Fruit fly (Drosophila melanogaster) whole organism, embryonic: ENCODE data around the gene Dbp73D.

Experiments
- CG12659 ChIP-seq: fragments of 200-800 bp; sonication (Bioruptor generic); optimal IDR thresholded peaks from 3 replicates; lab custom pipeline; 2017; ENCODE audit warnings: mild to moderate bottlenecking, missing biosample characterization, missing genetic modification reagents, missing genetic modification characterization
- CG12769 ChIP-seq: fragments of 200-800 bp; sonication (Bioruptor generic); optimal IDR thresholded peaks from 2 replicates; lab custom pipeline; 2019; ENCODE audit warnings: missing biosample characterization, mild to moderate bottlenecking, missing genetic modification characterization, moderate library complexity
- CG15011 ChIP-seq: fragments of 200-800 bp; sonication (Bioruptor generic); optimal IDR thresholded peaks from 3 replicates; lab custom pipeline; 2018; ENCODE audit warnings: missing biosample characterization, mild to moderate bottlenecking, missing genetic modification characterization
- CG15073 ChIP-seq: fragments of 200-800 bp; sonication (Bioruptor generic); optimal IDR thresholded peaks from 2 replicates; lab custom pipeline; 2016; ENCODE audit warnings: missing biosample characterization, missing genetic modification characterization
- CG16815 ChIP-seq: fragments of 200-800 bp; sonication (Bioruptor generic); optimal IDR thresholded peaks from 3 replicates; lab custom pipeline; 2017; ENCODE audit warnings: missing biosample characterization, mild to moderate bottlenecking, missing genetic modification characterization
- CG17612 ChIP-seq: fragments of 200-800 bp; sonication (Bioruptor generic); IDR thresholded peaks from 2 replicates; pipeline ENCODE4 v1.3.6; 2022; ENCODE audit warnings: missing biosample characterization, missing genetic modification characterization
- CG17829 ChIP-seq: fragments of 200-800 bp; optimal IDR thresholded peaks from 2 replicates; lab custom pipeline; 2019; ENCODE audit warnings: missing biosample characterization, mild to moderate bottlenecking, missing genetic modification characterization, moderate library complexity
- CG1792 ChIP-seq: fragments of 200-800 bp; sonication (Bioruptor generic); optimal IDR thresholded peaks from 2 replicates; lab custom pipeline; 2016; ENCODE audit warnings: missing biosample characterization, missing genetic modification characterization
- CG18764 ChIP-seq: fragments of 200-800 bp; sonication (Bioruptor generic); optimal IDR thresholded peaks from 3 replicates; lab custom pipeline; 2016; ENCODE audit warnings: missing biosample characterization, missing genetic modification characterization
- CG7745 ChIP-seq: fragments of 200-800 bp; sonication (Bioruptor generic); optimal IDR thresholded peaks from 2 replicates; lab custom pipeline; 2018; ENCODE audit warnings: missing biosample characterization, mild to moderate bottlenecking, missing genetic modification characterization, moderate library complexity
- CG7786 ChIP-seq: fragments of 200-800 bp; sonication (Bioruptor generic); optimal IDR thresholded peaks from 2 replicates; lab custom pipeline; 2016; ENCODE audit warnings: missing biosample characterization, missing genetic modification characterization
- CG8281 ChIP-seq: fragments of 200-800 bp; sonication (Bioruptor generic); optimal IDR thresholded peaks from 2 replicates; lab custom pipeline; 2018; ENCODE audit warnings: missing biosample characterization, mild to moderate bottlenecking, missing genetic modification characterization, moderate library complexity
- CG8290 ChIP-seq, 3 experiments: fragments of 200-800 bp; sonication (Bioruptor generic); optimal IDR thresholded peaks; 2 replicates each; lab custom pipeline; 2016 to 2019; ENCODE audit warnings: missing biosample characterization in 3 of 3, missing genetic modification characterization in 3 of 3, mild to moderate bottlenecking in 2 of 3, moderate library complexity in 1 of 3
- CG8765 ChIP-seq: fragments of 200-800 bp; sonication (Bioruptor generic); IDR thresholded peaks from 2 replicates; pipeline ENCODE4 v1.3.6; 2022; ENCODE audit warnings: missing biosample characterization, missing genetic modification characterization
- CG9797 ChIP-seq: fragments of 200-800 bp; sonication (Bioruptor generic); optimal IDR thresholded peaks from 3 replicates; lab custom pipeline; 2018; ENCODE audit warnings: missing biosample characterization, mild to moderate bottlenecking, missing genetic modification characterization
- Camta ChIP-seq: fragments of 200-800 bp; sonication (Bioruptor generic); optimal IDR thresholded peaks from 2 replicates; lab custom pipeline; 2016; ENCODE audit warnings: missing biosample characterization, missing genetic modification characterization
- GATAe ChIP-seq: fragments of 200-800 bp; sonication (Bioruptor generic); conservative IDR thresholded peaks from 2 replicates; pipeline ENCODE4 v1.3.6; 2022; ENCODE audit warnings: missing biosample characterization, missing genetic modification characterization
- HLH54F ChIP-seq: fragments of 200-800 bp; sonication (Bioruptor generic); optimal IDR thresholded peaks from 3 replicates; lab custom pipeline; 2016; ENCODE audit warnings: missing biosample characterization, missing genetic modification characterization
- Hr78 ChIP-seq, 2 experiments: fragments of 200-800 bp in 1 of 2; fragments of >200 bp in 1 of 2; sonication (Bioruptor generic) in 1 of 2; optimal IDR thresholded peaks; 2 replicates each; lab custom pipeline; 2017 to 2019; ENCODE audit warnings: missing biosample characterization in 2 of 2, missing genetic modification characterization in 2 of 2, mild to moderate bottlenecking in 1 of 2, moderate library complexity in 1 of 2
- Max ChIP-seq: fragments of 200-800 bp; sonication (Bioruptor generic); optimal IDR thresholded peaks from 2 replicates; lab custom pipeline; 2016; ENCODE audit warnings: missing biosample characterization, mild to moderate bottlenecking, missing genetic modification characterization
- NC2α ChIP-seq: fragments of 200-800 bp; sonication (Bioruptor generic); optimal IDR thresholded peaks from 2 replicates; lab custom pipeline; 2016; ENCODE audit warnings: missing biosample characterization, missing genetic modification characterization
- NC2β ChIP-seq: fragments of 200-800 bp; sonication (Bioruptor generic); optimal IDR thresholded peaks from 2 replicates; lab custom pipeline; 2016; ENCODE audit warnings: missing biosample characterization, missing genetic modification characterization
- Pdp1 ChIP-seq, 2 experiments: fragments of 200-800 bp; sonication (Bioruptor generic); optimal IDR thresholded peaks; 3 replicates each; lab custom pipeline; 2016; ENCODE audit warnings: missing biosample characterization in 2 of 2, missing genetic modification characterization in 2 of 2, mild to moderate bottlenecking in 1 of 2, moderate library complexity in 1 of 2
- Sox102F ChIP-seq: fragments of 200-800 bp; sonication (Bioruptor generic); optimal IDR thresholded peaks from 2 replicates; lab custom pipeline; 2018; ENCODE audit warnings: missing biosample characterization, mild to moderate bottlenecking, missing genetic modification characterization, moderate library complexity
- abd-A ChIP-seq: fragments of 200-800 bp; sonication (Bioruptor generic); optimal IDR thresholded peaks from 3 replicates; lab custom pipeline; 2019; ENCODE audit warnings: missing biosample characterization, mild to moderate bottlenecking, missing genetic modification characterization, moderate library complexity
- bcd ChIP-seq: fragments of 200-800 bp; sonication (Bioruptor generic); optimal IDR thresholded peaks from 2 replicates; lab custom pipeline; 2017; ENCODE audit warnings: missing biosample characterization, mild to moderate bottlenecking, missing genetic modification characterization
- cg ChIP-seq: fragments of 200-800 bp; sonication (Bioruptor generic); optimal IDR thresholded peaks from 3 replicates; lab custom pipeline; 2019; ENCODE audit warnings: missing biosample characterization, mild to moderate bottlenecking, missing genetic modification characterization, moderate library complexity
- eve ChIP-seq, 2 experiments: fragments of >200 bp; optimal IDR thresholded peaks; 2 replicates each; lab custom pipeline; 2017; ENCODE audit warnings: missing biosample characterization in 2 of 2, missing genetic modification characterization in 2 of 2
- grn ChIP-seq: fragments of 200-800 bp; sonication (Bioruptor generic); optimal IDR thresholded peaks from 3 replicates; lab custom pipeline; 2017; ENCODE audit warnings: missing biosample characterization, missing genetic modification characterization
- kni ChIP-seq: fragments of 200-800 bp; sonication (Bioruptor generic); optimal IDR thresholded peaks from 3 replicates; lab custom pipeline; 2017; ENCODE audit warnings: mild to moderate bottlenecking, missing biosample characterization, missing genetic modification reagents, missing genetic modification characterization
- mirr ChIP-seq: fragments of 200-800 bp; sonication (Bioruptor generic); optimal IDR thresholded peaks from 3 replicates; lab custom pipeline; 2018; ENCODE audit warnings: missing biosample characterization, mild to moderate bottlenecking, missing genetic modification characterization
- nom ChIP-seq: fragments of 200-800 bp; sonication (Bioruptor generic); optimal IDR thresholded peaks from 2 replicates; lab custom pipeline; 2017; ENCODE audit warnings: missing biosample characterization, missing genetic modification characterization, mild to moderate bottlenecking, moderate library complexity, missing genetic modification reagents
- oc ChIP-seq: fragments of 200-800 bp; sonication (Bioruptor generic); optimal IDR thresholded peaks from 2 replicates; lab custom pipeline; 2018; ENCODE audit warnings: missing biosample characterization, mild to moderate bottlenecking, missing genetic modification characterization, moderate library complexity
- sd ChIP-seq: fragments of 200-800 bp; sonication (Bioruptor generic); optimal IDR thresholded peaks from 3 replicates; lab custom pipeline; 2018; ENCODE audit warnings: missing biosample characterization, mild to moderate bottlenecking, missing genetic modification characterization, moderate library complexity
- sim ChIP-seq: fragments of 200-800 bp; sonication (Bioruptor generic); IDR thresholded peaks from 2 replicates; pipeline ENCODE4 v1.3.6; 2022; ENCODE audit warnings: missing biosample characterization, missing genetic modification characterization
- tap ChIP-seq: fragments of 200-800 bp; optimal IDR thresholded peaks from 3 replicates; lab custom pipeline; 2019; ENCODE audit warnings: missing biosample characterization, mild to moderate bottlenecking, missing genetic modification characterization, moderate library complexity
- tin ChIP-seq: fragments of 200-800 bp; sonication (Bioruptor generic); optimal IDR thresholded peaks from 3 replicates; lab custom pipeline; 2016; ENCODE audit warnings: missing biosample characterization, missing genetic modification characterization
- tio ChIP-seq: fragments of 200-800 bp; sonication (Bioruptor generic); optimal IDR thresholded peaks from 2 replicates; lab custom pipeline; 2017; ENCODE audit warnings: missing biosample characterization, missing genetic modification characterization, inconsistent platforms
- wek ChIP-seq: fragments of 200-800 bp; sonication (Bioruptor generic); optimal IDR thresholded peaks from 3 replicates; lab custom pipeline; 2018; ENCODE audit warnings: missing biosample characterization, mild to moderate bottlenecking, missing genetic modification characterization, moderate library complexity

Gene Dbp73D

dm6 chr3L:16693844-16694243, 36.8 kb downstream of the Dbp73D start (continued):
- no peak for TF ChIP-seq NC2α (GFP tag; lab: Kevin White, UChicago)
- TF ChIP-seq GATAe (GFP tag; lab: Robert Waterston, UW), result peak; percentile 98
- TF ChIP-seq CG8290 (GFP tag; optimal IDR thresholded peaks at IDR 0.05; lab: Kevin White, UChicago), result no peak
- TF ChIP-seq CG8290 (tag; optimal IDR thresholded peaks at IDR 0.05; lab: Kevin White, UChicago), result peak in 1 of 2 experiments; percentile 42
- no peak for TF ChIP-seq Sox102F
- no peak for TF ChIP-seq Max
- no peak for TF ChIP-seq sim (GFP tag; lab: Robert Waterston, UW)
- TF ChIP-seq CG18764 (GFP tag; lab: Kevin White, UChicago), result no peak
- TF ChIP-seq Hr78 (GFP tag; optimal IDR thresholded peaks at IDR 0.05; lab: Kevin White, UChicago), result no peak
- peak; percentile 96 for TF ChIP-seq grn
- TF ChIP-seq CG12769 (tag; lab: Kevin White, UChicago), result peak; percentile 15
- no peak for TF ChIP-seq CG9797 (GFP tag; lab: Kevin White, UChicago)
- TF ChIP-seq mirr, result peak; percentile 58

- TF ChIP-seq abd-A (tag; lab: Kevin White, UChicago) (peak; percentile 7), kni (GFP tag; lab: Kevin White, UChicago) (peak; percentile 6), cg (GFP tag; lab: Kevin White, UChicago) (peak; percentile 60), oc (tag; lab: Kevin White, UChicago) (peak; percentile 28), bcd (no peak), CG16815 (GFP tag; lab: Kevin White, UChicago) (no peak), Camta (GFP tag; lab: Kevin White, UChicago) (no peak), CG17612 (GFP tag; lab: Robert Waterston, UW) (no peak), Hr78 (GFP tag; optimal IDR thresholded peaks at IDR 0.05; lab: Kevin White, UChicago) (peak in 1 of 2 experiments; percentile 33), CG7786 (GFP tag; lab: Kevin White, UChicago) (no peak), NC2β (GFP tag; lab: Kevin White, UChicago) (no peak)
Measured at dm6 chr3L:16690055-16690454, 40.6 kb downstream of the Dbp73D start.

- no peak for TF ChIP-seq sd (tag; lab: Kevin White, UChicago)
- no peak for TF ChIP-seq CG8765 (GFP tag; lab: Robert Waterston, UW)
- no peak for TF ChIP-seq wek (GFP tag; lab: Kevin White, UChicago)
- TF ChIP-seq eve (GFP tag; optimal IDR thresholded peaks at IDR 0.05; lab: Kevin White, UChicago), result peak in 1 of 2 experiments; percentile 48
- TF ChIP-seq CG17829 (tag; lab: Kevin White, UChicago), result no peak
- no peak for TF ChIP-seq HLH54F (GFP tag; lab: Kevin White, UChicago)
- no peak for TF ChIP-seq tin (GFP tag; lab: Kevin White, UChicago)
- TF ChIP-seq kni (GFP tag; lab: Kevin White, UChicago), result no peak
- TF ChIP-seq nom (GFP tag; lab: Kevin White, UChicago), result peak; percentile 52
- no peak for TF ChIP-seq CG8281 (tag; lab: Kevin White, UChicago)
- no peak for TF ChIP-seq CG1792 (GFP tag; lab: Kevin White, UChicago)
- no peak for TF ChIP-seq tap (tag; lab: Kevin White, UChicago)
- TF ChIP-seq tio (GFP tag; lab: Kevin White, UChicago), result no peak
- TF ChIP-seq Pdp1 (GFP tag; optimal IDR thresholded peaks at IDR 0.05; lab: Kevin White, UChicago), result peak in 1 of 2 experiments; percentile 54
- TF ChIP-seq CG7745 (tag; lab: Kevin White, UChicago), result no peak
- TF ChIP-seq CG15011, result no peak
- no peak for TF ChIP-seq CG12659
- TF ChIP-seq CG15073 (GFP tag; lab: Kevin White, UChicago), result no peak
Measured at dm6 chr3L:16689491-16689890, 41.1 kb downstream of the Dbp73D start.
